Worm (Caenorhabditis elegans) whole organism, young adult: Measurements from ENCODE around the gene nspb-3.

Experiments
- B0261.1 ChIP-seq: sonication (generic microtip); optimal IDR thresholded peaks from 2 replicates; lab custom pipeline; 2016; ENCODE audit warnings: mild to moderate bottlenecking, missing genetic modification characterization, moderate library complexity, missing compliant biosample characterization
- C06A6.2 ChIP-seq: fragments of 200-800 bp; sonication (Bioruptor generic); conservative IDR thresholded peaks from 2 replicates; pipeline ENCODE4 v1.3.6; 2022; ENCODE audit warnings: missing genetic modification characterization, missing compliant biosample characterization
- C17E4.6 ChIP-seq: fragments of 200-800 bp; sonication (Bioruptor generic); IDR thresholded peaks from 2 replicates; pipeline ENCODE4 v1.3.6; 2022; ENCODE audit warnings: missing genetic modification reagents, missing genetic modification characterization, missing compliant biosample characterization
- D2030.7 ChIP-seq: fragments of 200-800 bp; sonication (Bioruptor generic); IDR thresholded peaks from 2 replicates; pipeline ENCODE4 v1.3.6; 2022; ENCODE audit warnings: missing genetic modification reagents, missing genetic modification characterization, missing compliant biosample characterization
- F33H1.4 ChIP-seq: fragments of 200-800 bp; sonication (Bioruptor generic); IDR thresholded peaks from 2 replicates; pipeline ENCODE4 v1.3.6; 2022; ENCODE audit warnings: missing genetic modification reagents, missing genetic modification characterization, missing compliant biosample characterization
- Y56A3A.18 ChIP-seq: fragments of 200-800 bp; sonication (Bioruptor generic); IDR thresholded peaks from 2 replicates; pipeline ENCODE4 v1.3.6; 2022; ENCODE audit warnings: missing genetic modification reagents, missing genetic modification characterization, missing compliant biosample characterization
- Y95B8A.8 ChIP-seq: fragments of 200-800 bp; sonication (Bioruptor generic); IDR thresholded peaks from 2 replicates; pipeline ENCODE4 v1.3.6; 2022; ENCODE audit warnings: missing genetic modification reagents, missing genetic modification characterization, missing compliant biosample characterization
- ZK185.1 ChIP-seq: sonication (generic microtip); optimal IDR thresholded peaks from 2 replicates; lab custom pipeline; 2016; ENCODE audit warnings: mild to moderate bottlenecking, missing genetic modification characterization, missing compliant biosample characterization; ENCODE audit not compliant: poor library complexity, severe bottlenecking
- akir-1 ChIP-seq: fragments of 200-800 bp; sonication (Bioruptor generic); optimal IDR thresholded peaks from 2 replicates; lab custom pipeline; 2018; ENCODE audit warnings: mild to moderate bottlenecking, missing genetic modification characterization, moderate library complexity, missing compliant biosample characterization
- ama-1 ChIP-seq, 3 experiments: fragments of 150-350 bp in 1 of 3; sonication (generic microtip) in 2 of 3; optimal IDR thresholded peaks; 2 replicates each; lab custom pipeline; 2014 to 2018; ENCODE audit warnings: missing biosample characterization in 2 of 3, missing genetic modification characterization in 2 of 3, missing genetic modification reagents in 2 of 3
- atf-7 ChIP-seq: sonication (generic microtip); optimal IDR thresholded peaks from 2 replicates; lab custom pipeline; 2017; ENCODE audit warnings: mild to moderate bottlenecking, missing genetic modification characterization, missing compliant biosample characterization
- athp-1 ChIP-seq: sonication (generic microtip); optimal IDR thresholded peaks from 2 replicates; lab custom pipeline; 2017; ENCODE audit warnings: mild to moderate bottlenecking, missing genetic modification characterization, missing compliant biosample characterization
- attf-3 ChIP-seq: fragments of 200-800 bp; sonication (Bioruptor generic); conservative IDR thresholded peaks from 2 replicates; pipeline ENCODE4 v1.3.6; 2022; ENCODE audit warnings: missing genetic modification reagents, missing genetic modification characterization, missing compliant biosample characterization
- attf-6 ChIP-seq: fragments of 200-800 bp; sonication (Bioruptor generic); IDR thresholded peaks from 2 replicates; pipeline ENCODE4 v1.3.6; 2022; ENCODE audit warnings: missing genetic modification reagents, missing genetic modification characterization, missing compliant biosample characterization
- cebp-2 ChIP-seq: fragments of 200-800 bp; sonication (Bioruptor generic); IDR thresholded peaks from 2 replicates; pipeline ENCODE4 v1.3.6; 2022; ENCODE audit warnings: missing genetic modification characterization, missing compliant biosample characterization
- ceh-100 ChIP-seq: fragments of 200-800 bp; sonication (Bioruptor generic); IDR thresholded peaks from 2 replicates; pipeline ENCODE4 v1.3.6; 2022; ENCODE audit warnings: missing genetic modification reagents, missing genetic modification characterization, missing compliant biosample characterization
- ceh-79 ChIP-seq: sonication (generic microtip); optimal IDR thresholded peaks from 2 replicates; lab custom pipeline; 2017; ENCODE audit warnings: mild to moderate bottlenecking, missing genetic modification characterization, missing compliant biosample characterization
- chd-7 ChIP-seq: sonication (generic microtip); optimal IDR thresholded peaks from 2 replicates; lab custom pipeline; 2016; ENCODE audit warnings: mild to moderate bottlenecking, missing genetic modification characterization, moderate library complexity, missing compliant biosample characterization
- dox-1 ChIP-seq: fragments of 200-800 bp; sonication (Bioruptor generic); IDR thresholded peaks from 2 replicates; pipeline ENCODE4 v1.3.6; 2022; ENCODE audit warnings: missing genetic modification reagents, missing genetic modification characterization, missing compliant biosample characterization
- egl-18 ChIP-seq: fragments of 200-800 bp; sonication (Bioruptor generic); IDR thresholded peaks from 2 replicates; pipeline ENCODE4 v1.3.6; 2022; ENCODE audit warnings: missing genetic modification reagents, missing genetic modification characterization, missing compliant biosample characterization
- egl-44 ChIP-seq: fragments of 200-800 bp; sonication (Bioruptor generic); IDR thresholded peaks from 2 replicates; pipeline ENCODE4 v1.3.6; 2022; ENCODE audit warnings: missing genetic modification reagents, missing genetic modification characterization, missing compliant biosample characterization
- egrh-3 ChIP-seq: fragments of 200-800 bp; sonication (Bioruptor generic); IDR thresholded peaks from 2 replicates; pipeline ENCODE4 v1.3.6; 2022; ENCODE audit warnings: missing genetic modification reagents, missing genetic modification characterization, missing compliant biosample characterization
- hlh-12 ChIP-seq: sonication (generic microtip); optimal IDR thresholded peaks from 2 replicates; lab custom pipeline; 2016; ENCODE audit warnings: missing genetic modification characterization, missing compliant biosample characterization
- hlh-26 ChIP-seq: fragments of 200-800 bp; sonication (Bioruptor generic); conservative IDR thresholded peaks from 2 replicates; pipeline ENCODE4 v1.3.6; 2022; ENCODE audit warnings: missing genetic modification reagents, missing genetic modification characterization, missing compliant biosample characterization
- lin-35 ChIP-seq, 3 experiments: fragments of 150-350 bp in 2 of 3; sonication (generic microtip) in 1 of 3; optimal IDR thresholded peaks; 2 replicates each; lab custom pipeline; 2014 to 2018; ENCODE audit warnings: missing biosample characterization in 3 of 3, missing genetic modification characterization in 3 of 3, missing genetic modification reagents in 3 of 3
- lin-54 ChIP-seq: fragments of 200-800 bp; sonication (Bioruptor generic); optimal IDR thresholded peaks from 2 replicates; lab custom pipeline; 2018; ENCODE audit warnings: mild to moderate bottlenecking, missing genetic modification characterization, missing compliant biosample characterization
- lsl-1 ChIP-seq: fragments of 200-800 bp; sonication (Bioruptor generic); optimal IDR thresholded peaks from 2 replicates; lab custom pipeline; 2018; ENCODE audit warnings: mild to moderate bottlenecking, missing genetic modification characterization, moderate library complexity, missing compliant biosample characterization
- lsy-27 ChIP-seq: sonication (generic microtip); optimal IDR thresholded peaks from 2 replicates; lab custom pipeline; 2017; ENCODE audit warnings: missing genetic modification characterization, mild to moderate bottlenecking, missing compliant biosample characterization, antibody characterized with exemption, missing genotype, borderline replicate concordance; ENCODE audit not compliant: insufficient read depth
- madf-3 ChIP-seq: fragments of 200-800 bp; sonication (Bioruptor generic); IDR thresholded peaks from 2 replicates; pipeline ENCODE4 v1.3.6; 2022; ENCODE audit warnings: missing genetic modification reagents, missing genetic modification characterization, missing compliant biosample characterization
- madf-6 ChIP-seq: fragments of 200-800 bp; sonication (Bioruptor generic); IDR thresholded peaks from 2 replicates; pipeline ENCODE4 v1.3.6; 2022; ENCODE audit warnings: missing genetic modification reagents, missing genetic modification characterization, missing compliant biosample characterization
- mxl-1 ChIP-seq: sonication (generic microtip); optimal IDR thresholded peaks from 2 replicates; lab custom pipeline; 2016; ENCODE audit warnings: missing genetic modification characterization, missing compliant biosample characterization
- nfya-2 ChIP-seq: fragments of 200-800 bp; sonication (Bioruptor generic); IDR thresholded peaks from 2 replicates; pipeline ENCODE4 v1.3.6; 2022; ENCODE audit warnings: missing genetic modification reagents, missing genetic modification characterization, missing compliant biosample characterization
- nfyb-1 ChIP-seq: fragments of 200-800 bp; sonication (Bioruptor generic); IDR thresholded peaks from 2 replicates; pipeline ENCODE4 v1.3.6; 2022; ENCODE audit warnings: missing genetic modification reagents, missing genetic modification characterization, missing compliant biosample characterization
- nhr-179 ChIP-seq: sonication (generic microtip); optimal IDR thresholded peaks from 2 replicates; lab custom pipeline; 2016; ENCODE audit warnings: mild to moderate bottlenecking, missing genetic modification characterization, missing compliant biosample characterization
- nhr-80 ChIP-seq: sonication (generic microtip); optimal IDR thresholded peaks from 2 replicates; lab custom pipeline; 2016; ENCODE audit warnings: missing genetic modification characterization, missing compliant biosample characterization
- pha-4 ChIP-seq: fragments of 150-350 bp; sonication (generic microtip); optimal IDR thresholded peaks from 2 replicates; lab custom pipeline; 2014; ENCODE audit warnings: missing biosample characterization, missing genetic modification reagents, missing genetic modification characterization
- rec-8 ChIP-seq, 2 experiments: sonication (generic microtip); optimal IDR thresholded peaks; 2 replicates each; lab custom pipeline; 2016; ENCODE audit warnings: mild to moderate bottlenecking in 2 of 2, missing genetic modification characterization in 2 of 2, missing genetic modification reagents in 2 of 2, missing genotype in 2 of 2, missing biosample characterization in 1 of 2, missing compliant biosample characterization in 1 of 2, moderate library complexity in 1 of 2
- snpc-4 ChIP-seq, 5 experiments: fragments of 150-350 bp in 1 of 5; sonication (generic microtip) in 4 of 5; optimal IDR thresholded peaks; 2 replicates each; lab custom pipeline; 2014 to 2018; ENCODE audit warnings: missing genetic modification characterization in 5 of 5, missing biosample characterization in 3 of 5, antibody characterized with exemption in 2 of 5, mild to moderate bottlenecking in 2 of 5, missing compliant biosample characterization in 2 of 5, missing genotype in 2 of 5, moderate library complexity in 2 of 5, missing genetic modification reagents in 1 of 5
- tbx-9 ChIP-seq: sonication (generic microtip); optimal IDR thresholded peaks from 2 replicates; lab custom pipeline; 2016; ENCODE audit warnings: borderline replicate concordance, missing genetic modification characterization, inconsistent platforms, missing compliant biosample characterization
- tlf-1 ChIP-seq: fragments of 200-800 bp; sonication (Bioruptor generic); optimal IDR thresholded peaks from 2 replicates; lab custom pipeline; 2018; ENCODE audit warnings: mild to moderate bottlenecking, missing genetic modification characterization, missing compliant biosample characterization
- ztf-18 ChIP-seq: sonication (generic microtip); optimal IDR thresholded peaks from 2 replicates; lab custom pipeline; 2016; ENCODE audit warnings: missing genotype, mild to moderate bottlenecking, missing genetic modification characterization, missing compliant biosample characterization
- ztf-3 ChIP-seq: fragments of 200-800 bp; sonication (Bioruptor generic); optimal IDR thresholded peaks from 2 replicates; lab custom pipeline; 2018; ENCODE audit warnings: mild to moderate bottlenecking, missing genetic modification characterization, missing compliant biosample characterization

nspb-3 gene

ce11 chrIV:6585397-6585921 is 9.3 kb downstream of the nspb-3 start, which contains the start of the genes F38A5.2 and dnj-11 (continued):
- TF ChIP-seq ztf-3: no peak
- TF ChIP-seq D2030.7 (GFP tag; lab: Robert Waterston, UW): peak; percentile 69
- TF ChIP-seq ZK185.1 (tag; lab: Kevin White, UChicago): peak; percentile 2
- no peak for TF ChIP-seq egl-18 (GFP tag; lab: Robert Waterston, UW)
- peak in 1 of 3 experiments; percentile 43 for TF ChIP-seq lin-35 (GFP tag; optimal IDR thresholded peaks at IDR 0.05; lab: Kevin White, UChicago)
- 0 out of 2 replicates have a peak, but pooled peaks have one; percentile 24 for TF ChIP-seq egrh-3 (GFP tag; lab: Robert Waterston, UW)
- TF ChIP-seq B0261.1: no peak
- no peak for TF ChIP-seq ztf-18 (tag; lab: Kevin White, UChicago)
- 0 out of 2 replicates have a peak, but pooled peaks have one; percentile 23 for TF ChIP-seq Y95B8A.8 (GFP tag; lab: Robert Waterston, UW)
- 0 out of 2 replicates have a peak, but pooled peaks have one; percentile 30 for TF ChIP-seq madf-6
- TF ChIP-seq hlh-12 (tag; lab: Kevin White, UChicago): no peak
- TF ChIP-seq mxl-1 (tag; lab: Kevin White, UChicago): no peak
- TF ChIP-seq lsy-27 (tag; lab: Kevin White, UChicago): no peak
- no peak for TF ChIP-seq tbx-9 (tag; lab: Kevin White, UChicago)
- no peak for TF ChIP-seq madf-3 (GFP tag; lab: Robert Waterston, UW)
- TF ChIP-seq pha-4: peak; percentile 66
- TF ChIP-seq lsl-1 (GFP tag; lab: Kevin White, UChicago): peak; percentile 46
- peak; percentile 14 for TF ChIP-seq tlf-1 (GFP tag; lab: Kevin White, UChicago)
- TF ChIP-seq ama-1 (optimal IDR thresholded peaks at IDR 0.05; lab: Kevin White, UChicago): no peak
- no peak for TF ChIP-seq ama-1 (GFP tag; optimal IDR thresholded peaks at IDR 0.05; lab: Kevin White, UChicago)
- TF ChIP-seq egl-44 (GFP tag; lab: Robert Waterston, UW): no peak
- TF ChIP-seq ceh-79 (tag; lab: Kevin White, UChicago): no peak
- peak; percentile 54; the same call in 1 of the 2 replicates for TF ChIP-seq ceh-100 (GFP tag; lab: Robert Waterston, UW)
- TF ChIP-seq chd-7: no peak

ce11 chrIV:6582604-6583003 is 12.2 kb downstream of the nspb-3 start, which contains the start of gene odr-8:
TSS of gene odr-8 (minus strand) at chrIV:6582704.
- TF ChIP-seq ceh-100 (GFP tag; lab: Robert Waterston, UW) (no peak), snpc-4 (GFP tag; optimal IDR thresholded peaks at IDR 0.05; lab: Kevin White, UChicago) (no peak), snpc-4 (tag; optimal IDR thresholded peaks at IDR 0.05; lab: Kevin White, UChicago) (peak in 1 of 4 experiments; percentile 50), attf-6 (GFP tag; lab: Robert Waterston, UW) (no peak), nfya-2 (GFP tag; lab: Robert Waterston, UW) (no peak), attf-3 (GFP tag; lab: Robert Waterston, UW) (no peak), Y56A3A.18 (GFP tag; lab: Robert Waterston, UW) (no peak), cebp-2 (GFP tag; lab: Robert Waterston, UW) (no peak), rec-8 (tag; optimal IDR thresholded peaks at IDR 0.05; lab: Kevin White, UChicago) (no peak)

- no peak for TF ChIP-seq nhr-179 (tag; lab: Kevin White, UChicago)
- no peak for TF ChIP-seq atf-7
- TF ChIP-seq nfyb-1: no peak
- no peak for TF ChIP-seq snpc-4 (GFP tag; optimal IDR thresholded peaks at IDR 0.05; lab: Kevin White, UChicago)
- no peak for TF ChIP-seq snpc-4 (tag; optimal IDR thresholded peaks at IDR 0.05; lab: Kevin White, UChicago)
- no peak for TF ChIP-seq hlh-26
- no peak for TF ChIP-seq athp-1
- no peak for TF ChIP-seq dox-1 (GFP tag; lab: Robert Waterston, UW)
- no peak for TF ChIP-seq ceh-79 (tag; lab: Kevin White, UChicago)
- no peak for TF ChIP-seq C06A6.2 (GFP tag; lab: Robert Waterston, UW)
- TF ChIP-seq F33H1.4 (GFP tag; lab: Robert Waterston, UW): no peak
- TF ChIP-seq C17E4.6: no peak
- no peak for TF ChIP-seq lin-54
- TF ChIP-seq Y56A3A.18 (GFP tag; lab: Robert Waterston, UW): no peak
- TF ChIP-seq egl-18 (GFP tag; lab: Robert Waterston, UW): no peak
- TF ChIP-seq nhr-80 (tag; lab: Kevin White, UChicago): no peak
- TF ChIP-seq akir-1 (GFP tag; lab: Kevin White, UChicago): no peak
These were observed 13.1 kb downstream of the nspb-3 start for ce11 chrIV:6581658-6582057.
